Fruit fly (Drosophila melanogaster) whole organism, embryonic: Measurements from ENCODE around the gene Gas8.

Experiments used
- Awh ChIP-seq: fragments of 200-800 bp; sonication (Bioruptor generic); IDR thresholded peaks from 2 replicates; pipeline ENCODE4, ENCODE4 v1.3.6; 2022; ENCODE audit warnings: missing biosample characterization, missing genetic modification characterization
- Bteb2 ChIP-seq: fragments of 200-800 bp; sonication (Bioruptor generic); optimal IDR thresholded peaks from 2 replicates; lab custom pipeline; 2016; ENCODE audit warnings: missing biosample characterization, missing genetic modification characterization
- C15 ChIP-seq: fragments of 200-800 bp; sonication (Bioruptor generic); IDR thresholded peaks from 3 replicates; pipeline ENCODE4 v1.3.6; 2022; ENCODE audit warnings: missing biosample characterization, missing genetic modification characterization
- CG10209 ChIP-seq: fragments of 200-800 bp; sonication (Bioruptor generic); optimal IDR thresholded peaks from 3 replicates; lab custom pipeline; 2017; ENCODE audit warnings: missing biosample characterization, mild to moderate bottlenecking, missing genetic modification characterization, missing genetic modification reagents
- CG10267 ChIP-seq: fragments of 200-800 bp; sonication (Bioruptor generic); optimal IDR thresholded peaks from 2 replicates; lab custom pipeline; 2018; ENCODE audit warnings: missing biosample characterization, mild to moderate bottlenecking, missing genetic modification characterization, moderate library complexity
- CG10462 ChIP-seq: fragments of 200-800 bp; sonication (Bioruptor generic); optimal IDR thresholded peaks from 2 replicates; lab custom pipeline; 2016; ENCODE audit warnings: missing biosample characterization, missing genetic modification characterization
- CG12391 ChIP-seq: fragments of 200-800 bp; sonication (Bioruptor generic); optimal IDR thresholded peaks from 3 replicates; lab custom pipeline; 2018; ENCODE audit warnings: missing biosample characterization, mild to moderate bottlenecking, missing genetic modification characterization, moderate library complexity
- CG13424 ChIP-seq: fragments of 200-800 bp; sonication (Bioruptor generic); optimal IDR thresholded peaks from 2 replicates; lab custom pipeline; 2019; ENCODE audit warnings: missing biosample characterization, mild to moderate bottlenecking, missing genetic modification characterization, moderate library complexity
- CG14441 ChIP-seq: fragments of 200-800 bp; sonication (Bioruptor generic); IDR thresholded peaks from 2 replicates; pipeline ENCODE4 v1.3.6; 2022; ENCODE audit warnings: missing biosample characterization, missing genetic modification characterization
- CG15269 ChIP-seq: fragments of 200-800 bp; sonication (Bioruptor generic); optimal IDR thresholded peaks from 2 replicates; lab custom pipeline; 2018; ENCODE audit warnings: missing biosample characterization, mild to moderate bottlenecking, missing genetic modification characterization, moderate library complexity
- CG15479 ChIP-seq: fragments of 200-800 bp; sonication (Bioruptor generic); optimal IDR thresholded peaks from 3 replicates; lab custom pipeline; 2019; ENCODE audit warnings: missing biosample characterization, mild to moderate bottlenecking, missing genetic modification characterization, moderate library complexity
- CG16863 ChIP-seq: fragments of 200-800 bp; sonication (Bioruptor generic); optimal IDR thresholded peaks from 3 replicates; lab custom pipeline; 2016; ENCODE audit warnings: missing biosample characterization, missing genetic modification characterization
- CG17361 ChIP-seq: fragments of 200-800 bp; sonication (Bioruptor generic); IDR thresholded peaks from 3 replicates; pipeline ENCODE4 v1.3.6; 2022; ENCODE audit warnings: missing biosample characterization, missing genetic modification characterization
- CG17912 ChIP-seq: fragments of 200-800 bp; sonication (Bioruptor generic); optimal IDR thresholded peaks from 2 replicates; lab custom pipeline; 2018; ENCODE audit warnings: missing biosample characterization, mild to moderate bottlenecking, missing genetic modification characterization
- CG2712 ChIP-seq: fragments of 200-800 bp; optimal IDR thresholded peaks from 3 replicates; lab custom pipeline; 2019; ENCODE audit warnings: missing biosample characterization, mild to moderate bottlenecking, missing genetic modification characterization, moderate library complexity
- CG31224 ChIP-seq: fragments of 200-800 bp; sonication (Bioruptor generic); IDR thresholded peaks from 2 replicates; pipeline ENCODE4 v1.3.6; 2022; ENCODE audit warnings: missing biosample characterization, missing genetic modification characterization
- CG33213 ChIP-seq: fragments of 200-800 bp; sonication (Bioruptor generic); optimal IDR thresholded peaks from 3 replicates; lab custom pipeline; 2016; ENCODE audit warnings: missing biosample characterization, missing genetic modification characterization
- CG3847 ChIP-seq: fragments of 200-800 bp; sonication (Bioruptor generic); IDR thresholded peaks from 2 replicates; pipeline ENCODE4 v1.3.6; 2022; ENCODE audit warnings: missing biosample characterization, missing genetic modification characterization
- CG3995 ChIP-seq: fragments of 200-800 bp; sonication (Bioruptor generic); optimal IDR thresholded peaks from 3 replicates; lab custom pipeline; 2016; ENCODE audit warnings: missing biosample characterization, missing genetic modification characterization
- CG6654 ChIP-seq: fragments of 200-800 bp; sonication (Bioruptor generic); optimal IDR thresholded peaks from 2 replicates; lab custom pipeline; 2017; ENCODE audit warnings: missing biosample characterization, mild to moderate bottlenecking, missing genetic modification characterization
- CG8478 ChIP-seq: fragments of >200 bp; optimal IDR thresholded peaks from 2 replicates; lab custom pipeline; 2018
- CG8924 ChIP-seq: fragments of 200-800 bp; optimal IDR thresholded peaks from 3 replicates; lab custom pipeline; 2019; ENCODE audit warnings: missing biosample characterization, mild to moderate bottlenecking, missing genetic modification characterization, moderate library complexity
- CG9727 ChIP-seq: fragments of 200-800 bp; sonication (Bioruptor generic); optimal IDR thresholded peaks from 3 replicates; lab custom pipeline; 2017; ENCODE audit warnings: missing biosample characterization, mild to moderate bottlenecking, missing genetic modification characterization
- E2f2 ChIP-seq: fragments of 200-800 bp; sonication (Bioruptor generic); IDR thresholded peaks from 2 replicates; pipeline ENCODE4 v1.3.6; 2022; ENCODE audit warnings: missing biosample characterization, missing genetic modification characterization
- H15 ChIP-seq: fragments of 200-800 bp; sonication (Bioruptor generic); IDR thresholded peaks from 3 replicates; pipeline ENCODE4 v1.3.6; 2022; ENCODE audit warnings: missing biosample characterization, missing genetic modification characterization
- HmgD ChIP-seq: fragments of 200-800 bp; sonication (Bioruptor generic); optimal IDR thresholded peaks from 3 replicates; lab custom pipeline; 2016; ENCODE audit warnings: missing biosample characterization, missing genetic modification characterization
- Hr39 ChIP-seq: fragments of >200 bp; optimal IDR thresholded peaks from 2 replicates; lab custom pipeline; 2017
- MBD-R2 ChIP-seq: fragments of 200-800 bp; sonication (Bioruptor generic); IDR thresholded peaks from 2 replicates; pipeline ENCODE4 v1.3.6; 2022; ENCODE audit warnings: missing biosample characterization, missing genetic modification characterization
- Oli ChIP-seq: fragments of 200-800 bp; sonication (Bioruptor generic); optimal IDR thresholded peaks from 2 replicates; lab custom pipeline; 2018; ENCODE audit warnings: missing biosample characterization, mild to moderate bottlenecking, missing genetic modification characterization, moderate library complexity
- Rfx ChIP-seq: fragments of 200-800 bp; sonication (Bioruptor generic); IDR thresholded peaks from 2 replicates; pipeline ENCODE4 v1.3.6; 2022; ENCODE audit warnings: missing biosample characterization, missing genetic modification characterization
- Six4 ChIP-seq: fragments of 200-800 bp; sonication (Bioruptor generic); optimal IDR thresholded peaks from 2 replicates; lab custom pipeline; 2016; ENCODE audit warnings: missing biosample characterization, missing genetic modification characterization
- Tbp ChIP-seq: fragments of >200 bp; optimal IDR thresholded peaks from 2 replicates; lab custom pipeline; 2018; ENCODE audit warnings: missing biosample characterization, missing genetic modification characterization
- amos ChIP-seq: fragments of 200-800 bp; sonication (Bioruptor generic); IDR thresholded peaks from 2 replicates; pipeline ENCODE4 v1.3.6; 2022; ENCODE audit warnings: missing biosample characterization, missing genetic modification characterization; ENCODE audit not compliant: partially characterized antibody
- ash1 ChIP-seq: fragments of 200-800 bp; sonication (Bioruptor generic); optimal IDR thresholded peaks from 2 replicates; lab custom pipeline; 2018; ENCODE audit warnings: missing biosample characterization, mild to moderate bottlenecking, missing genetic modification characterization
- bbx ChIP-seq: fragments of 200-800 bp; sonication (Bioruptor generic); IDR thresholded peaks from 2 replicates; pipeline ENCODE4 v1.3.6; 2022; ENCODE audit warnings: missing biosample characterization, missing genetic modification characterization; ENCODE audit not compliant: partially characterized antibody
- dati ChIP-seq: fragments of 200-800 bp; sonication (Bioruptor generic); IDR thresholded peaks from 2 replicates; pipeline ENCODE4 v1.3.6; 2022; ENCODE audit warnings: missing biosample characterization, missing genetic modification characterization
- dysf ChIP-seq: fragments of 200-800 bp; sonication (Bioruptor generic); IDR thresholded peaks from 3 replicates; pipeline ENCODE4 v1.3.6; 2022; ENCODE audit warnings: missing biosample characterization, missing genetic modification characterization
- eve ChIP-seq, 2 experiments: fragments of >200 bp; optimal IDR thresholded peaks; 2 replicates each; lab custom pipeline; 2017; ENCODE audit warnings: missing biosample characterization in 2 of 2, missing genetic modification characterization in 2 of 2
- gce ChIP-seq: fragments of 200-800 bp; sonication (Bioruptor generic); IDR thresholded peaks from 3 replicates; pipeline ENCODE4 v1.3.6; 2022; ENCODE audit warnings: missing biosample characterization, missing genetic modification characterization
- org-1 ChIP-seq: fragments of 200-800 bp; sonication (Bioruptor generic); optimal IDR thresholded peaks from 2 replicates; lab custom pipeline; 2017; ENCODE audit warnings: missing biosample characterization, missing genetic modification characterization
- p53 ChIP-seq: fragments of 200-800 bp; sonication (Bioruptor generic); optimal IDR thresholded peaks from 2 replicates; lab custom pipeline; 2016; ENCODE audit warnings: missing biosample characterization, missing genetic modification characterization
- pan ChIP-seq, 4 experiments: fragments of >200 bp in 3 of 4; fragments of 200-800 bp in 1 of 4; sonication (Bioruptor generic) in 1 of 4; optimal IDR thresholded peaks in 3 of 4; IDR thresholded peaks in 1 of 4; 2 replicates each; pipeline versions ENCODE4 v1.3.6 to Lab custom; 2017 to 2022; ENCODE audit warnings: missing biosample characterization in 2 of 4, missing genetic modification characterization in 2 of 4, mixed read lengths in 1 of 4
- peb ChIP-seq: fragments of 200-800 bp; sonication (Bioruptor generic); IDR thresholded peaks from 2 replicates; pipeline ENCODE4 v1.3.6; 2022; ENCODE audit warnings: missing biosample characterization, missing genetic modification characterization
- phol ChIP-seq: fragments of 200-800 bp; sonication (Bioruptor generic); optimal IDR thresholded peaks from 3 replicates; lab custom pipeline; 2018; ENCODE audit warnings: missing biosample characterization, mild to moderate bottlenecking, missing genetic modification characterization, moderate library complexity
- ranshi ChIP-seq: fragments of 200-800 bp; sonication (Bioruptor generic); IDR thresholded peaks from 2 replicates; pipeline ENCODE4 v1.3.6; 2022; ENCODE audit warnings: missing biosample characterization, missing genetic modification characterization
- salm ChIP-seq: fragments of 200-800 bp; sonication (Bioruptor generic); optimal IDR thresholded peaks from 2 replicates; lab custom pipeline; 2018; ENCODE audit warnings: missing biosample characterization, mild to moderate bottlenecking, missing genetic modification characterization
- sd ChIP-seq: fragments of 200-800 bp; sonication (Bioruptor generic); optimal IDR thresholded peaks from 3 replicates; lab custom pipeline; 2018; ENCODE audit warnings: missing biosample characterization, mild to moderate bottlenecking, missing genetic modification characterization, moderate library complexity
- slp2 ChIP-seq: fragments of 200-800 bp; sonication (Bioruptor generic); optimal IDR thresholded peaks from 2 replicates; lab custom pipeline; 2016; ENCODE audit warnings: missing biosample characterization, missing genetic modification characterization
- tgo ChIP-seq: fragments of 200-800 bp; sonication (Bioruptor generic); IDR thresholded peaks from 3 replicates; pipeline ENCODE4 v1.3.6; 2022; ENCODE audit warnings: missing biosample characterization, missing genetic modification characterization
- usp ChIP-seq: fragments of >200 bp; optimal IDR thresholded peaks from 2 replicates; lab custom pipeline; 2017; ENCODE audit warnings: missing biosample characterization, missing genetic modification characterization
- z ChIP-seq: fragments of 200-800 bp; sonication (Bioruptor generic); IDR thresholded peaks from 3 replicates; pipeline ENCODE4 v1.3.6; 2022; ENCODE audit warnings: missing biosample characterization, missing genetic modification characterization

Gene Gas8

DNA sequence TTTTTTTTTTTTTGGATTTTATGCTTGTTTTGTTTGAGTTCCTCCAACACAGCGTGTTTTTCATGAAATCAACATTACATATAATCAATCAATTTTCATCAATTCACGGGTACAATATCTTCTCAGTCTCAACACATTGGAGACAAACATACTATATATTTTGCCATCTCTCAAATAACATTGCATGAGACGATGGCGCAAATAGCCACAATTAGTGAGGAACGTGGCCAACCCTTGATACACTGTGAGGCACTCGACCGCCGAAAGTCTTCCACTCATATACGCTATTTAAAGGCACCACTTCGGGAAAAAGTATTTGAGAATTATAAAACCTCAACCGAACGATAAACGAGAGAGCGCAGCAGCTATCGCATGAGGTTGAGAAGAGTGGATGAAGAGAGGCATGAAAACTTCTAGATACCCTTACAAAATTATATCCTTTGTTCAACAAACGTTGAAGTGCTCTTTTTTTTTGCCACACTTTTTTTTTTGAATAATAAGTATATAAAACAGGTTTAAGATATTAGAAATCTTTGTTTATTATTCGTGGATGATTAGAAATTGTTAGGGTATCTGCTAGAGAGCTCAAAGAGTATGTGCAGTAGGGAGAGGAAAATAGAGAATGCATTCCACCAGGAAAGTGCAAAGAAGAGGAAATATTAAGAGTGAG, 41.3 kb upstream of the Gas8 start (continued):
- TF ChIP-seq z (GFP tag; lab: Robert Waterston, UW) (no peak), amos (peak; percentile 58), CG15269 (tag; lab: Kevin White, UChicago) (peak; percentile 87), CG15479 (GFP tag; lab: Kevin White, UChicago) (no peak), p53 (no peak), CG8478 (lab: Kevin White, UChicago) (no peak), dysf (GFP tag; lab: Robert Waterston, UW) (peak; percentile 78), CG3847 (GFP tag; lab: Robert Waterston, UW) (peak; percentile 54), tgo (GFP tag; lab: Robert Waterston, UW) (peak; percentile 71), ash1 (GFP tag; lab: Kevin White, UChicago) (no peak), dati (peak; percentile 66; the same call in 1 of the 2 replicates), phol (tag; lab: Kevin White, UChicago) (peak; percentile 91), org-1 (GFP tag; lab: Kevin White, UChicago) (peak; percentile 73), bbx (GFP tag; lab: Robert Waterston, UW) (peak; percentile 72), CG12391 (tag; lab: Kevin White, UChicago) (peak; percentile 94), CG14441 (GFP tag; lab: Robert Waterston, UW) (peak; percentile 66; the same call in 1 of the 2 replicates), peb (GFP tag; lab: Robert Waterston, UW) (peak; percentile 80), CG10462 (GFP tag; lab: Kevin White, UChicago) (peak; percentile 73), CG8924 (tag; lab: Kevin White, UChicago) (peak; percentile 92), Rfx (GFP tag; lab: Robert Waterston, UW) (no peak), Six4 (GFP tag; lab: Kevin White, UChicago) (peak; percentile 76), CG10209 (GFP tag; lab: Kevin White, UChicago) (peak; percentile 82), CG16863 (GFP tag; lab: Kevin White, UChicago) (peak; percentile 70), CG31224 (no peak), CG2712 (tag; lab: Kevin White, UChicago) (peak; percentile 93), ranshi (GFP tag; lab: Robert Waterston, UW) (peak; percentile 88), C15 (GFP tag; lab: Robert Waterston, UW) (no peak), E2f2 (peak; percentile 76), CG9727 (GFP tag; lab: Kevin White, UChicago) (peak; percentile 81), H15 (GFP tag; lab: Robert Waterston, UW) (peak; percentile 74), Tbp (GFP tag; lab: Kevin White, UChicago) (no peak), HmgD (GFP tag; lab: Kevin White, UChicago) (no peak), CG33213 (peak; percentile 18), gce (peak; percentile 83; the same call in 2 of the 3 replicates), CG13424 (tag; lab: Kevin White, UChicago) (peak; percentile 91), Awh (GFP tag; lab: Robert Waterston, UW) (peak; percentile 94), CG6654 (peak; percentile 51), CG17912 (GFP tag; lab: Kevin White, UChicago) (no peak), Hr39 (no peak), pan (optimal IDR thresholded peaks at IDR 0.05; lab: Kevin White, UChicago) (no peak), pan (GFP tag; optimal IDR thresholded peaks at IDR 0.05 in 1 of 2, IDR thresholded peaks at IDR 0.05 in 1 of 2) (peak in 1 of 2 experiments; percentile 75), usp (GFP tag; lab: Kevin White, UChicago) (no peak), MBD-R2 (GFP tag; lab: Robert Waterston, UW) (no peak; the same call in 1 of the 2 replicates), CG17361 (GFP tag; lab: Robert Waterston, UW) (peak; percentile 68), Oli (tag; lab: Kevin White, UChicago) (peak; percentile 92), salm (tag; lab: Kevin White, UChicago) (peak; percentile 85), eve (GFP tag; optimal IDR thresholded peaks at IDR 0.05; lab: Kevin White, UChicago) (peak in 1 of 2 experiments; percentile 75), Bteb2 (GFP tag; lab: Kevin White, UChicago) (peak; percentile 50), sd (tag; lab: Kevin White, UChicago) (peak; percentile 76), CG10267 (tag; lab: Kevin White, UChicago) (peak; percentile 88), slp2 (GFP tag; lab: Kevin White, UChicago) (no peak), CG3995 (GFP tag; lab: Kevin White, UChicago) (no peak)
